Fruit fly (Drosophila melanogaster) S2 (cell line): ENCODE results near the gene CG4476.

Experiments used
- CG8478 ChIP-seq: fragments of >200 bp; optimal IDR thresholded peaks from 2 replicates; lab custom pipeline; 2018
- CTCF ChIP-seq, 2 experiments: fragments of >200 bp; optimal IDR thresholded peaks; 2 replicates each; lab custom pipeline; 2018

- no peak for TF ChIP-seq CG8478 (lab: Kevin White, UChicago)
- no peak for TF ChIP-seq CTCF (optimal IDR thresholded peaks at IDR 0.05; lab: Kevin White, UChicago)
These were observed 29.6 kb upstream of the CG4476 start, which contains the start of gene Rdl for dm6 chr3L:9182053-9182572.
